Worm (Caenorhabditis elegans): ENCODE measurements around the gene srh-85.
A peak's percentile ranks its signal among the peaks of the same experiment; 100 is the strongest.
"Not testable (repeated sequence)": the region's sequence is repeated elsewhere in the genome, so short reads cannot be mapped to it uniquely, and the experiment has no call there.

Gene srh-85

ce11 chrV:2960894-2961293, 26.4 kb downstream of the srh-85 start, which contains the start of gene srw-144:
Gene srw-144 (minus strand): TSS chrV:2960994.
- TF ChIP-seq jun-1 (tag; optimal IDR thresholded peaks at IDR 0.05) (no peak), efl-1 (optimal IDR thresholded peaks at IDR 0.05) (no peak), efl-1 (GFP tag; optimal IDR thresholded peaks at IDR 0.05 in 1 of 2) (peak in 1 of 2 experiments; percentile 5)

ce11 chrV:2958202-2958601, 29.1 kb downstream of the srh-85 start, which contains the start of gene srw-142:
Gene srw-142 (minus strand): TSS chrV:2958302.
- TF ChIP-seq grh-1 (GFP tag; IDR thresholded peaks at IDR 0.05) = no peak
- no peak for TF ChIP-seq mdl-1 (tag; optimal IDR thresholded peaks at IDR 0.05)
- no peak for TF ChIP-seq zag-1 (tag; optimal IDR thresholded peaks at IDR 0.05)
- TF ChIP-seq egl-13 (tag; optimal IDR thresholded peaks at IDR 0.05) = no peak
- no peak for TF ChIP-seq fkh-8 (tag; optimal IDR thresholded peaks at IDR 0.05)
- no peak for TF ChIP-seq nhr-12 (tag; optimal IDR thresholded peaks at IDR 0.05)
- no peak for TF ChIP-seq Y116A8C.19 (tag; optimal IDR thresholded peaks at IDR 0.05; ENCODE audit: borderline replicate concordance)
- TF ChIP-seq hpl-2 (GFP tag; optimal IDR thresholded peaks at IDR 0.05) = no peak
- no peak for TF ChIP-seq mab-9 (GFP tag; IDR thresholded peaks at IDR 0.05)
- TF ChIP-seq ceh-63 (GFP tag; optimal IDR thresholded peaks at IDR 0.05) = no peak
- no peak for TF ChIP-seq ets-5 (GFP tag; IDR thresholded peaks at IDR 0.05)
- no peak for TF ChIP-seq ceh-88 (GFP tag; IDR thresholded peaks at IDR 0.05)
- no peak for TF ChIP-seq pax-3 (tag; optimal IDR thresholded peaks at IDR 0.05)
- TF ChIP-seq nhr-19 (GFP tag; conservative IDR thresholded peaks at IDR 0.05) = no peak
- TF ChIP-seq F16B12.6 (tag; optimal IDR thresholded peaks at IDR 0.05) = no peak
- no peak for TF ChIP-seq egl-27 (tag; optimal IDR thresholded peaks at IDR 0.05)
- TF ChIP-seq nhr-237 (tag; optimal IDR thresholded peaks at IDR 0.05) = no peak
- no peak for TF ChIP-seq dsc-1 (tag; optimal IDR thresholded peaks at IDR 0.05)
- no peak for TF ChIP-seq aly-2 (tag; optimal IDR thresholded peaks at IDR 0.05)
- no peak for TF ChIP-seq sptf-1 (tag; optimal IDR thresholded peaks at IDR 0.05)

ce11 chrV:2955342-2955741, 32.0 kb downstream of the srh-85 start, which contains the start of gene srh-248:
Gene srh-248 (minus strand): TSS chrV:2955442.
- not testable (repeated sequence) for TF ChIP-seq C16A3.4 (tag; optimal IDR thresholded peaks at IDR 0.05); nhr-76 (tag; optimal IDR thresholded peaks at IDR 0.05); grh-1 (GFP tag; IDR thresholded peaks at IDR 0.05)

- not testable (repeated sequence) for TF ChIP-seq isw-1 (GFP tag; IDR thresholded peaks at IDR 0.05); fkh-10 (GFP tag; optimal IDR thresholded peaks at IDR 0.05); nhr-12 (tag; optimal IDR thresholded peaks at IDR 0.05)
These were observed 35.2 kb downstream of the srh-85 start, which contains the start of gene srw-122 for ce11 chrV:2952102-2952501. Gene srw-122 (minus strand): TSS chrV:2952202.

ce11 chrV:2945602-2946001, 41.7 kb downstream of the srh-85 start, which contains the start of gene srh-87:
Gene srh-87 (minus strand): TSS chrV:2945702.
- TF ChIP-seq nhr-28 (tag; optimal IDR thresholded peaks at IDR 0.05) (no peak), tlp-1 (tag; optimal IDR thresholded peaks at IDR 0.05) (no peak), lin-15B (tag; optimal IDR thresholded peaks at IDR 0.05) (no peak), hlh-17 (GFP tag; optimal IDR thresholded peaks at IDR 0.05; ENCODE audit: borderline replicate concordance) (no peak), nhr-237 (tag; optimal IDR thresholded peaks at IDR 0.05) (no peak), egl-13 (tag; optimal IDR thresholded peaks at IDR 0.05) (no peak), C16A3.4 (tag; optimal IDR thresholded peaks at IDR 0.05) (no peak), ces-1 (GFP tag; optimal IDR thresholded peaks at IDR 0.05) (no peak), irx-1 (tag; optimal IDR thresholded peaks at IDR 0.05) (no peak), egl-27 (tag; optimal IDR thresholded peaks at IDR 0.05) (no peak), aha-1 (tag; optimal IDR thresholded peaks at IDR 0.05) (no peak), F16B12.6 (tag; optimal IDR thresholded peaks at IDR 0.05) (no peak), zip-4 (GFP tag; optimal IDR thresholded peaks at IDR 0.05) (no peak)
